Fruit fly (Drosophila melanogaster): ENCODE measurements around the gene CG15731.

Gene CG15731

DNA sequence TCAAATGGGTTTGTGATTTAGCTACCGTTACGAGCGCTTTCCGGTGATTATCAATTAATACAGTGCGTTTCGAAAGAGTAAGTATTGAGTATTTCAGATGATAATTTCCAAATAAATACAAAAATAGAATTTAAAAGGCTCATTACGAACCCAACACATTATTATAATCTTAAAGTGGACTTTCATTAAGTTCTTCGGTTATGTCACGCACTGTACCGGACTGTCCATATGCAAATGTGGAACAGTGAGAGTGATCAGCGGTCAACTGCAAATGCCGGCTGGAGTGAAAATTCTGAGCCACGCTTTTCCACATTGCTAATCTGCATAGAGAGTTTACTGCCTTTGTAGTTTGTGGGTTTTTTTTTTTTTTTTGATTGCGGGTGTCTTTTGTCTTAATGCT, 3.9 kb downstream of the CG15731 start (continued):
- TF ChIP-seq HLH54F (GFP tag; optimal IDR thresholded peaks at IDR 0.05) = no peak
- no peak for TF ChIP-seq gcm2 (GFP tag; optimal IDR thresholded peaks at IDR 0.05)
- no peak for TF ChIP-seq Bgb (GFP tag; IDR thresholded peaks at IDR 0.05; ENCODE audit: partially characterized antibody)
- no peak for TF ChIP-seq CG17802 (tag; optimal IDR thresholded peaks at IDR 0.05)
- no peak for TF ChIP-seq Fer2 (tag; optimal IDR thresholded peaks at IDR 0.05)
- TF ChIP-seq az2 (GFP tag; optimal IDR thresholded peaks at IDR 0.05) = peak; percentile 8
- no peak for TF ChIP-seq CG15479 (GFP tag; optimal IDR thresholded peaks at IDR 0.05)
- TF ChIP-seq CG18619 (GFP tag; optimal IDR thresholded peaks at IDR 0.05) = no peak
- no peak for TF ChIP-seq Adf1 (GFP tag; IDR thresholded peaks at IDR 0.05)
- TF ChIP-seq CG3163 (GFP tag; optimal IDR thresholded peaks at IDR 0.05) = no peak
- TF ChIP-seq CG6813 (GFP tag; optimal IDR thresholded peaks at IDR 0.05) = no peak
- no peak for TF ChIP-seq shn (GFP tag; optimal IDR thresholded peaks at IDR 0.05)
- no peak for TF ChIP-seq so (GFP tag; IDR thresholded peaks at IDR 0.05)
- TF ChIP-seq gce (GFP tag; IDR thresholded peaks at IDR 0.05) = no peak
- no peak for TF ChIP-seq CG6683 (GFP tag; optimal IDR thresholded peaks at IDR 0.05)
- no peak for TF ChIP-seq CG4360 (GFP tag; IDR thresholded peaks at IDR 0.05)
- peak; percentile 32 for TF ChIP-seq gem (tag; optimal IDR thresholded peaks at IDR 0.05)
- TF ChIP-seq yki (optimal IDR thresholded peaks at IDR 0.05) = no peak
- no peak for TF ChIP-seq crp (GFP tag; optimal IDR thresholded peaks at IDR 0.05)
- no peak for TF ChIP-seq B-H1 (GFP tag; IDR thresholded peaks at IDR 0.05)
- no peak for TF ChIP-seq CG1529 (GFP tag; optimal IDR thresholded peaks at IDR 0.05)
- no peak for TF ChIP-seq lov (optimal IDR thresholded peaks at IDR 0.05)
- no peak for TF ChIP-seq lov (GFP tag; IDR thresholded peaks at IDR 0.05)
- TF ChIP-seq CG3847 (GFP tag; IDR thresholded peaks at IDR 0.05) = no peak
- no peak for TF ChIP-seq CG18476 (GFP tag; optimal IDR thresholded peaks at IDR 0.05)
- no peak for TF ChIP-seq tio (GFP tag; optimal IDR thresholded peaks at IDR 0.05)
- TF ChIP-seq dm (GFP tag; optimal IDR thresholded peaks at IDR 0.05) = no peak
- TF ChIP-seq ttk (GFP tag; IDR thresholded peaks at IDR 0.05) = no peak
- no peak for TF ChIP-seq Lpt (GFP tag; optimal IDR thresholded peaks at IDR 0.05)
- no peak for TF ChIP-seq dan (GFP tag; IDR thresholded peaks at IDR 0.05)
- no peak for TF ChIP-seq Sin3A (optimal IDR thresholded peaks at IDR 0.05)
- no peak for TF ChIP-seq abd-A (tag; optimal IDR thresholded peaks at IDR 0.05)
- no peak for TF ChIP-seq CG18764 (GFP tag; optimal IDR thresholded peaks at IDR 0.05)
- TF ChIP-seq jigr1 (GFP tag; IDR thresholded peaks at IDR 0.05) = no peak
- no peak for TF ChIP-seq trh (GFP tag; optimal IDR thresholded peaks at IDR 0.05)
- peak; percentile 28 for TF ChIP-seq CG1603 (tag; optimal IDR thresholded peaks at IDR 0.05)
- TF ChIP-seq CG12769 (tag; optimal IDR thresholded peaks at IDR 0.05) = peak; percentile 26
- no peak for TF ChIP-seq CG14441 (GFP tag; IDR thresholded peaks at IDR 0.05)
- no peak for TF ChIP-seq CG4730 (GFP tag; IDR thresholded peaks at IDR 0.05)
- TF ChIP-seq lola (GFP tag; optimal IDR thresholded peaks at IDR 0.05) = no peak
- TF ChIP-seq TFAM (GFP tag; optimal IDR thresholded peaks at IDR 0.05) = no peak
- TF ChIP-seq MBD-R2 (GFP tag; IDR thresholded peaks at IDR 0.05) = no peak
- TF ChIP-seq CG12155 (GFP tag; optimal IDR thresholded peaks at IDR 0.05) = no peak
- peak; percentile 35; the same call in 1 of the 2 replicates for TF ChIP-seq CG17328 (GFP tag; IDR thresholded peaks at IDR 0.05)
- TF ChIP-seq otp (GFP tag; IDR thresholded peaks at IDR 0.05) = no peak
- TF ChIP-seq grau (tag; optimal IDR thresholded peaks at IDR 0.05) = peak; percentile 8
- no peak for TF ChIP-seq eve (GFP tag; optimal IDR thresholded peaks at IDR 0.05)
- TF ChIP-seq row (GFP tag; IDR thresholded peaks at IDR 0.05) = peak; percentile 31; the same call in 1 of the 3 replicates
- no peak for TF ChIP-seq CG1233 (GFP tag; optimal IDR thresholded peaks at IDR 0.05)
- no peak for TF ChIP-seq sqz (GFP tag; optimal IDR thresholded peaks at IDR 0.05)
- TF ChIP-seq Jarid2 (GFP tag; optimal IDR thresholded peaks at IDR 0.05) = no peak
- TF ChIP-seq Trl (optimal IDR thresholded peaks at IDR 0.05) = no peak
- no peak for TF ChIP-seq Trl (GFP tag; optimal IDR thresholded peaks at IDR 0.05)
- TF ChIP-seq CG4707 (GFP tag; optimal IDR thresholded peaks at IDR 0.05) = no peak
